Fruit fly (Drosophila melanogaster) whole organism, wandering third instar larva: ENCODE measurements around the gene CG43185.

Experiments
- Abd-B ChIP-seq: fragments of >200 bp; optimal IDR thresholded peaks from 2 replicates; lab custom pipeline; 2017; ENCODE audit warnings: missing biosample characterization, missing genetic modification characterization
- CG9705 ChIP-seq: fragments of 200-800 bp; sonication (Bioruptor generic); optimal IDR thresholded peaks from 2 replicates; lab custom pipeline; 2018; ENCODE audit warnings: missing biosample characterization, mild to moderate bottlenecking, missing genetic modification characterization
- Dfd ChIP-seq: fragments of >200 bp; optimal IDR thresholded peaks from 2 replicates; lab custom pipeline; 2017; ENCODE audit warnings: missing biosample characterization, missing genetic modification characterization
- Dif ChIP-seq: fragments of 200-275, 200-300 bp; sonication (Bioruptor generic); optimal IDR thresholded peaks from 2 replicates; lab custom pipeline; 2018; ENCODE audit warnings: missing biosample characterization, missing genetic modification characterization; ENCODE audit not compliant: partially characterized antibody
- GATAd ChIP-seq: sonication (Bioruptor generic); optimal IDR thresholded peaks from 2 replicates; lab custom pipeline; 2016; ENCODE audit warnings: missing biosample characterization, missing genetic modification characterization
- HLH106 ChIP-seq: fragments of 200-800 bp; optimal IDR thresholded peaks from 3 replicates; lab custom pipeline; 2019; ENCODE audit warnings: missing biosample characterization, mild to moderate bottlenecking, missing genetic modification characterization, moderate library complexity
- Hnf4 ChIP-seq: fragments of 200-800 bp; sonication (Bioruptor generic); optimal IDR thresholded peaks from 2 replicates; lab custom pipeline; 2016; ENCODE audit warnings: missing biosample characterization, mild to moderate bottlenecking, missing genetic modification characterization
- Hr78 ChIP-seq: fragments of >200 bp; optimal IDR thresholded peaks from 2 replicates; lab custom pipeline; 2017; ENCODE audit warnings: missing biosample characterization, missing genetic modification characterization
- Hr83 ChIP-seq: fragments of 200-300 bp; sonication (Bioruptor generic); optimal IDR thresholded peaks from 2 replicates; lab custom pipeline; 2016; ENCODE audit warnings: missing biosample characterization, mild to moderate bottlenecking, missing genetic modification characterization, moderate library complexity; ENCODE audit not compliant: poor library complexity, severe bottlenecking
- Jra ChIP-seq: sonication (Bioruptor generic); optimal IDR thresholded peaks from 2 replicates; lab custom pipeline; 2016; ENCODE audit warnings: missing biosample characterization, missing genetic modification characterization
- Mio ChIP-seq: sonication (Bioruptor generic); optimal IDR thresholded peaks from 2 replicates; lab custom pipeline; 2016; ENCODE audit warnings: missing biosample characterization, missing genetic modification characterization
- Myc ChIP-seq: fragments of >200 bp; optimal IDR thresholded peaks from 2 replicates; lab custom pipeline; 2017
- N ChIP-seq: fragments of >200 bp; optimal IDR thresholded peaks from 2 replicates; lab custom pipeline; 2018; ENCODE audit warnings: missing biosample characterization, missing external identifiers, missing genetic modification characterization
- OdsH ChIP-seq: fragments of 200-800 bp; sonication (Bioruptor generic); optimal IDR thresholded peaks from 2 replicates; lab custom pipeline; 2016; ENCODE audit warnings: missing biosample characterization, mild to moderate bottlenecking, missing genetic modification characterization
- Rel ChIP-seq, 2 experiments: fragments of 200-800 bp; sonication (Bioruptor generic) in 1 of 2; optimal IDR thresholded peaks; 2 replicates in 1 of 2; 3 replicates in 1 of 2; lab custom pipeline; 2016 to 2019; ENCODE audit warnings: mild to moderate bottlenecking in 2 of 2, missing biosample characterization in 2 of 2, missing genetic modification characterization in 2 of 2, moderate library complexity in 1 of 2
- Sp1 ChIP-seq: fragments of 200-800 bp; sonication (Bioruptor generic); optimal IDR thresholded peaks from 3 replicates; lab custom pipeline; 2019; ENCODE audit warnings: missing biosample characterization, mild to moderate bottlenecking, missing genetic modification characterization, moderate library complexity
- brk ChIP-seq: fragments of 200-800 bp; sonication (Bioruptor generic); optimal IDR thresholded peaks from 2 replicates; lab custom pipeline; 2016; ENCODE audit warnings: missing biosample characterization, mild to moderate bottlenecking, missing genetic modification characterization
- dmrt93B ChIP-seq: fragments of 200-800 bp; sonication (Bioruptor generic); optimal IDR thresholded peaks from 2 replicates; lab custom pipeline; 2018; ENCODE audit warnings: missing biosample characterization, mild to moderate bottlenecking, missing genetic modification characterization
- dsf ChIP-seq: sonication (Bioruptor generic); optimal IDR thresholded peaks from 2 replicates; lab custom pipeline; 2016; ENCODE audit warnings: missing biosample characterization, missing genetic modification characterization, borderline replicate concordance
- ey ChIP-seq: fragments of 200-800 bp; sonication (Bioruptor generic); optimal IDR thresholded peaks from 2 replicates; lab custom pipeline; 2016; ENCODE audit warnings: missing biosample characterization, missing genetic modification characterization
- foxo ChIP-seq, 2 experiments: fragments of 200-800 bp; sonication (Bioruptor generic); optimal IDR thresholded peaks; 2 replicates in 1 of 2; 3 replicates in 1 of 2; lab custom pipeline; 2016 to 2017; ENCODE audit warnings: missing biosample characterization in 2 of 2, missing genetic modification characterization in 2 of 2
- h ChIP-seq: fragments of 200-800 bp; sonication (Bioruptor generic); optimal IDR thresholded peaks from 3 replicates; lab custom pipeline; 2016; ENCODE audit warnings: missing biosample characterization, mild to moderate bottlenecking, missing genetic modification characterization
- jim ChIP-seq: fragments of 175-275, 200-325 bp; sonication (Bioruptor generic); optimal IDR thresholded peaks from 2 replicates; lab custom pipeline; 2016; ENCODE audit warnings: missing biosample characterization, mild to moderate bottlenecking, missing genetic modification characterization
- lola ChIP-seq: fragments of >200 bp; optimal IDR thresholded peaks from 2 replicates; lab custom pipeline; 2017; ENCODE audit warnings: missing biosample characterization, missing genetic modification characterization
- sage ChIP-seq: fragments of 200-800 bp; sonication (Bioruptor generic); optimal IDR thresholded peaks from 2 replicates; lab custom pipeline; 2016; ENCODE audit warnings: missing biosample characterization, mild to moderate bottlenecking, missing genetic modification characterization
- sv ChIP-seq: fragments of 200-800 bp; sonication (Bioruptor generic); optimal IDR thresholded peaks from 3 replicates; lab custom pipeline; 2016; ENCODE audit warnings: missing biosample characterization, missing genetic modification characterization
- usp ChIP-seq: fragments of >200 bp; optimal IDR thresholded peaks from 2 replicates; lab custom pipeline; 2017; ENCODE audit warnings: missing biosample characterization, missing genetic modification characterization

The CG43185 gene

dm6 chr2L:5881181-5881580 lies 3.5 kb upstream of the CG43185 start:
- no peak for TF ChIP-seq Dif (GFP tag; lab: Kevin White, UChicago)
- TF ChIP-seq N (GFP tag; lab: Kevin White, UChicago), result no peak
- no peak for TF ChIP-seq usp (GFP tag; lab: Kevin White, UChicago)
- no peak for TF ChIP-seq Abd-B (GFP tag; lab: Kevin White, UChicago)
- TF ChIP-seq, all 38 proteins: peak for 0

DNA sequence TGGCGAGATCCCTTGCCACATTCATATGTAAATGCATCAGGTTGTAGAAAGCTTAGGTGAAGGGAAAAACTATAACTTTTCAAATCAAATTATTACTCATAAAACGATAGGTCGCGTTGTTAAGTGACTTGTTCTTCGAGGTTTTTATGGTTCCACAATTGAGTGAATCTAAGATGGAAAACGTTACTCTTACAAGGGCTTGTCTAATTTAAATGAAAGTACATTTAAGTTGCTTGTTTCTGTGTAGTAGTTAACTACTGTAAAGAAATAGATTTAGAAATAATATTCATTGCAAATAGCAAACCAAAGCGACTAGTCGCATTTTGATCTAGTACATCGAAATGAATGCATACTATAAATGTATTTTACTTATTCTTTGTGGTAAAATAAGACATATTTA lies 1.2 kb upstream of the CG43185 start, which contains the start of gene CG44574:
Gene CG44574 (plus strand): TSS at position 301 of the 400 bp plus-strand sequence.
- TF ChIP-seq Abd-B (GFP tag; lab: Kevin White, UChicago) (no peak), GATAd (GFP tag; lab: Kevin White, UChicago) (no peak), dmrt93B (GFP tag; lab: Kevin White, UChicago) (no peak), sv (GFP tag; lab: Kevin White, UChicago) (no peak), jim (GFP tag; lab: Kevin White, UChicago) (no peak), Myc (lab: Kevin White, UChicago) (no peak)

DNA sequence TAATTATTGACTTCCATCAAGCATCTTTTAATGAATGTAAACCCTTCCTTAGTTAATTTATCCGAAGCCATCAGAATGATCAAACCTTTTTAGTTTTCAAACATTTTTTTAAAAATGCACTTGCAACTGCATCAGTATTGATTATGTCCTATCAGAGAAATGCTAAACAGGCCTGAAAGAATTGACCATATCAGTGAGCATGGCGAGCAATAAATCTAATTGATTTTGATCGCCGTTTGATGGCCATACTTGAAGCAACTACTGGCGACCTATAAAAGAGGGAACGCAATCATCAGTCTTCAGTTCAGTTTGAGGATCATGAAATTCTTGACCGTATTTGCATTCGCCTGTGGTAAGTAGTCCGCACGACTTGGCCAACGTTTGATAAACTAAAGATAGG lies 1.0 kb downstream of the CG43185 start, which contains the start of gene CG9029:
Gene CG9029 (plus strand): TSS at position 301 of the 400 bp plus-strand sequence.
- TF ChIP-seq h (GFP tag; lab: Kevin White, UChicago), result no peak
- TF ChIP-seq dsf, result no peak
- no peak for TF ChIP-seq Rel (GFP tag; optimal IDR thresholded peaks at IDR 0.05; lab: Kevin White, UChicago)
- no peak for TF ChIP-seq Rel (tag; optimal IDR thresholded peaks at IDR 0.05; lab: Kevin White, UChicago)
- no peak for TF ChIP-seq Hr83 (GFP tag; lab: Kevin White, UChicago)
- no peak for TF ChIP-seq N (GFP tag; lab: Kevin White, UChicago)

DNA sequence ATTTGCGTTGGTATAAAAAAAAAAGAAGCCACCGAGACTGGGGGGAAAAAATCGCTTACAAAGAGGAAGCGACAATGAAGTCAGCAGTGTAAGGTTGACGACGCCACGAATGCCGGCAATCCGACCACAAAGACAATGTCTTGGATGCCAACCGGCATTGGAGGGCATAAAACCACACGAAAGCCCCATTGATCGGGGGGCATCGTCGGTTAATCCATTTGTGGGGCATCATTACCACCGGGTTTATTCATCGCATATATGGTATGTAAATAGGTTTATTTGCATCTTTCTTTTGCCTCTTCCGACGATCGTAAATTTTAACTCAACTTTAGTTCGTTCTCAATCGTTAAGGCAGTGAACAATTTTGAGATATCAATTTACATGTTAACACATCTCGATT lies 2.3 kb downstream of the CG43185 start:
- TF ChIP-seq Hr78, result no peak

DNA sequence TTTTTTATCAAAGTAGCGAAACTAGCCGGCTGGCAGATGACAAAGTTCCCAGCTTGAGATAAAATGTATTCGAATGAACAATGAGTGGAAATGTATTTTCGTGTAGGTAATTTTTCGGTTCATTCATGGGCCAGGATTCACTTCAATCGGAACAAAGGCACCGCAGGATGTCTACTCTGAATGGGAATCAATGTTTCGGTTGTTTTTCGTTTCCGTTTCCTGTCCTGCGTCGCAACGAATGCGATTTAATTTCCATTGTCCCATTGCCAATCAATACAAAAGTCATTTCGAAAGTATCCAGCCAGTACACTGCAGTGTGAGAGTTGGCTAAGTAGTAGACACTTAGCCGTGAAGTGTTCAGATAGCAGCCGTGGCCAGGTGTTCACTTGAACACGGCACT lies 5.9 kb downstream of the CG43185 start:
- TF ChIP-seq sage (GFP tag; lab: Kevin White, UChicago) (no peak), Hr78 (no peak), Dfd (GFP tag; lab: Kevin White, UChicago) (no peak), brk (GFP tag; lab: Kevin White, UChicago) (no peak), Sp1 (no peak), h (GFP tag; lab: Kevin White, UChicago) (no peak), CG9705 (no peak)

- no peak for TF ChIP-seq sage (GFP tag; lab: Kevin White, UChicago)
- TF ChIP-seq Dif (GFP tag; lab: Kevin White, UChicago), result no peak
- no peak for TF ChIP-seq Abd-B (GFP tag; lab: Kevin White, UChicago)
- TF ChIP-seq Rel (GFP tag; optimal IDR thresholded peaks at IDR 0.05; lab: Kevin White, UChicago), result no peak
- TF ChIP-seq Rel (tag; optimal IDR thresholded peaks at IDR 0.05; lab: Kevin White, UChicago), result no peak
- no peak for TF ChIP-seq lola (GFP tag; lab: Kevin White, UChicago)
Observed at dm6 chr2L:5892762-5893161, 8.1 kb downstream of the CG43185 start, which contains the start of gene Acp26Ab. Acp26Ab (minus strand) TSS chr2L:5892862.

DNA sequence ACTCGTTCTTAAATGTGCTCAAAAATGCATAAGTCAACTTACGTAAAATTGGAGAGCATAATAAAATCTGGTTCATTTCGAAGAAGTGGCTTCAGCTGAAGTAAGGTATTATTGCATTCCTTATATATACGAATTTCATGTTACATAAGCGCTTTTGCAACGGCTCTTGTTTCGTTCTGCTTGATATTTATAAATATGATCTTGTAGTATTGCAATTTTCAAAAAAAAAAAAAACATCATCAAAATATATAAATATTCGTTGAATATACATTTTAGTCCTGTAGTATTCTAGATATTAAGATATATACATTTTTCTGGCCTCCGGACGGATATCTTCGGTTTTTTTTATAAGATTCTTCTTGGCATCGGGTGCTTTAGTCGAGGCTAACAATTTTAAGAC lies 9.1 kb downstream of the CG43185 start, which contains the start of gene Acp26Aa:
Gene Acp26Aa (minus strand): TSS at position 101 of the 400 bp plus-strand sequence.
- TF ChIP-seq sage (GFP tag; lab: Kevin White, UChicago) (no peak), Mio (GFP tag; lab: Kevin White, UChicago) (no peak), Myc (lab: Kevin White, UChicago) (no peak), usp (GFP tag; lab: Kevin White, UChicago) (no peak), ey (GFP tag; lab: Kevin White, UChicago) (no peak), dmrt93B (GFP tag; lab: Kevin White, UChicago) (no peak), jim (GFP tag; lab: Kevin White, UChicago) (no peak), lola (GFP tag; lab: Kevin White, UChicago) (no peak), Jra (GFP tag; lab: Kevin White, UChicago) (no peak), Sp1 (no peak), Hr78 (no peak), foxo (GFP tag; optimal IDR thresholded peaks at IDR 0.05; lab: Kevin White, UChicago) (no peak), CG9705 (no peak), HLH106 (tag; lab: Kevin White, UChicago) (no peak), OdsH (no peak), GATAd (GFP tag; lab: Kevin White, UChicago) (no peak), Hnf4 (GFP tag; lab: Kevin White, UChicago) (no peak), Dif (GFP tag; lab: Kevin White, UChicago) (no peak), Dfd (GFP tag; lab: Kevin White, UChicago) (no peak)
